Worm (Caenorhabditis elegans) whole organism, young adult: ENCODE measurements around the gene lst-6.

ENCODE experiments used
- attf-6 ChIP-seq: fragments of 200-800 bp; sonication (Bioruptor generic); IDR thresholded peaks from 2 replicates; pipeline ENCODE4 v1.3.6; 2022; ENCODE audit warnings: missing genetic modification reagents, missing genetic modification characterization, missing compliant biosample characterization
- egrh-3 ChIP-seq: fragments of 200-800 bp; sonication (Bioruptor generic); IDR thresholded peaks from 2 replicates; pipeline ENCODE4 v1.3.6; 2022; ENCODE audit warnings: missing genetic modification reagents, missing genetic modification characterization, missing compliant biosample characterization
- let-526 ChIP-seq: fragments of 200-800 bp; sonication (Bioruptor generic); IDR thresholded peaks from 2 replicates; pipeline ENCODE4 v1.3.6; 2022; ENCODE audit warnings: missing genetic modification reagents, missing genetic modification characterization, missing compliant biosample characterization
- madf-3 ChIP-seq: fragments of 200-800 bp; sonication (Bioruptor generic); IDR thresholded peaks from 2 replicates; pipeline ENCODE4 v1.3.6; 2022; ENCODE audit warnings: missing genetic modification reagents, missing genetic modification characterization, missing compliant biosample characterization
- tlf-1 ChIP-seq: fragments of 200-800 bp; sonication (Bioruptor generic); optimal IDR thresholded peaks from 2 replicates; lab custom pipeline; 2018; ENCODE audit warnings: mild to moderate bottlenecking, missing genetic modification characterization, missing compliant biosample characterization
- ztf-25 ChIP-seq: fragments of 200-800 bp; sonication (Bioruptor generic); IDR thresholded peaks from 2 replicates; pipeline ENCODE4 v1.3.6; 2022; ENCODE audit warnings: missing genetic modification reagents, missing genetic modification characterization, missing compliant biosample characterization

DNA sequence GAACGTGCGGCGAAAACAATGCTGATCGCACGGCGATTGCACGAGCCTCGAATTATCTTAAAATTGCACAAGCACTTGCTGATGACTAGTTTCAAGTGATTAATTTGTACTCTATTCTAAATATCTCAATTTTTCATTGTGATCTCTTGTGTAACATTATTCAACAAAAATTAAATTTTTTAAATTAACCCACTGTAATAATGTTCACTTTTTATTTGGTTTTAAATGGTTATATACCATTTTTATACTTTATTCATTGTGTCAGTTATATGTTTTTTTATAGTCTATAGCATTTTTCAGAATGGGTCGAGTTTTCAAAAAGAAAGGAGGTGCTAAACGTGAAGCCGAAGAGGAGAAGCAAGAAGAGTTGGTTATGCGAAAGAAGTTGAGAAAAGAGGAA is 31.3 kb upstream of the lst-6 start, which contains the start of gene ZK1127.4:
- no peak for TF ChIP-seq tlf-1
- no peak for TF ChIP-seq attf-6 (GFP tag; lab: Robert Waterston, UW)
- TF ChIP-seq egrh-3 (GFP tag; lab: Robert Waterston, UW): no peak
- TF ChIP-seq madf-3: no peak
- TF ChIP-seq ztf-25 (GFP tag; lab: Robert Waterston, UW): no peak
- TF ChIP-seq let-526 (GFP tag; lab: Robert Waterston, UW): no peak
